Fruit fly (Drosophila melanogaster): ENCODE measurements around the gene CG43082.

CG43082 gene

dm6 chr3L:15670455-15670854 lies 8.8 kb downstream of the CG43082 start (continued):
- no peak for TF ChIP-seq prd (optimal IDR thresholded peaks at IDR 0.05)
- peak; percentile 40; the same call in 1 of the 3 replicates for TF ChIP-seq prd (GFP tag; IDR thresholded peaks at IDR 0.05)
- peak; percentile 68 for TF ChIP-seq ac (GFP tag; optimal IDR thresholded peaks at IDR 0.05)

- TF ChIP-seq aop (GFP tag; IDR thresholded peaks at IDR 0.05) (no peak), Max (GFP tag; optimal IDR thresholded peaks at IDR 0.05) (no peak), gce (GFP tag; IDR thresholded peaks at IDR 0.05) (no peak), Nf-YB (GFP tag; optimal IDR thresholded peaks at IDR 0.05) (no peak), eve (GFP tag; optimal IDR thresholded peaks at IDR 0.05) (peak in 1 of 2 experiments; percentile 27), CG4404 (GFP tag; IDR thresholded peaks at IDR 0.05) (peak; percentile 29; the same call in 1 of the 2 replicates), Rfx (GFP tag; IDR thresholded peaks at IDR 0.05) (no peak), NK7.1 (GFP tag; optimal IDR thresholded peaks at IDR 0.05) (no peak), Gsc (GFP tag; IDR thresholded peaks at IDR 0.05) (no peak), CG13894 (tag; optimal IDR thresholded peaks at IDR 0.05) (no peak), D19A (tag; optimal IDR thresholded peaks at IDR 0.05) (peak; percentile 60), NFAT (GFP tag; IDR thresholded peaks at IDR 0.05) (no peak), kah (GFP tag; optimal IDR thresholded peaks at IDR 0.05) (no peak), CG17612 (GFP tag; IDR thresholded peaks at IDR 0.05) (no peak), CG10462 (GFP tag; optimal IDR thresholded peaks at IDR 0.05) (no peak), TFAM (GFP tag; optimal IDR thresholded peaks at IDR 0.05) (no peak), CG17186 (GFP tag; optimal IDR thresholded peaks at IDR 0.05) (no peak), lov (optimal IDR thresholded peaks at IDR 0.05) (no peak), lov (GFP tag; IDR thresholded peaks at IDR 0.05) (no peak), CG34422 (GFP tag; IDR thresholded peaks at IDR 0.05) (no peak), CG8765 (GFP tag; IDR thresholded peaks at IDR 0.05) (no peak), CG1233 (GFP tag; optimal IDR thresholded peaks at IDR 0.05) (no peak), nerfin-1 (tag; optimal IDR thresholded peaks at IDR 0.05) (no peak), CG5953 (GFP tag; IDR thresholded peaks at IDR 0.05) (no peak), CG4282 (GFP tag; optimal IDR thresholded peaks at IDR 0.05) (no peak), CG6683 (GFP tag; optimal IDR thresholded peaks at IDR 0.05) (no peak), CG4424 (GFP tag; optimal IDR thresholded peaks at IDR 0.05) (peak; percentile 43), CG13296 (GFP tag; optimal IDR thresholded peaks at IDR 0.05) (no peak), CG1832 (GFP tag; optimal IDR thresholded peaks at IDR 0.05) (no peak), Camta (GFP tag; optimal IDR thresholded peaks at IDR 0.05) (no peak), CG31388 (GFP tag; optimal IDR thresholded peaks at IDR 0.05) (no peak), Fer2 (tag; optimal IDR thresholded peaks at IDR 0.05) (no peak), prd (optimal IDR thresholded peaks at IDR 0.05) (no peak), prd (GFP tag; IDR thresholded peaks at IDR 0.05) (peak; percentile 45; the same call in 2 of the 3 replicates), CG8478 (optimal IDR thresholded peaks at IDR 0.05) (no peak), row (GFP tag; IDR thresholded peaks at IDR 0.05) (peak; percentile 22; the same call in 1 of the 3 replicates), CG17328 (GFP tag; IDR thresholded peaks at IDR 0.05) (peak; percentile 40; the same call in 1 of the 2 replicates), bowl (GFP tag; IDR thresholded peaks at IDR 0.05) (no peak), chn (GFP tag; optimal IDR thresholded peaks at IDR 0.05) (no peak), CG10147 (GFP tag; optimal IDR thresholded peaks at IDR 0.05) (no peak), CG2875 (GFP tag; optimal IDR thresholded peaks at IDR 0.05) (no peak), CG11560 (tag; IDR thresholded peaks at IDR 0.05) (no peak), CG6175 (GFP tag; IDR thresholded peaks at IDR 0.05) (no peak), CG13123 (GFP tag; optimal IDR thresholded peaks at IDR 0.05) (no peak), CG1792 (GFP tag; optimal IDR thresholded peaks at IDR 0.05) (no peak), CG6813 (GFP tag; optimal IDR thresholded peaks at IDR 0.05) (no peak), chif (GFP tag; optimal IDR thresholded peaks at IDR 0.05) (peak; percentile 20 to 29), shn (GFP tag; optimal IDR thresholded peaks at IDR 0.05) (no peak), hb (GFP tag; IDR thresholded peaks at IDR 0.05; ENCODE audit: partially characterized antibody) (no peak), disco-r (GFP tag; optimal IDR thresholded peaks at IDR 0.05) (no peak)
Measured at dm6 chr3L:15672800-15673199, 11.1 kb downstream of the CG43082 start.
